Fruit fly (Drosophila melanogaster): ENCODE measurements around the gene CG12093.

CG12093 gene

dm6 chr3L:2799110-2799618 lies 25.4 kb upstream of the CG12093 start (continued):
- TF ChIP-seq CG3032 (tag; optimal IDR thresholded peaks at IDR 0.05) (peak; percentile 40), CG32006 (GFP tag; optimal IDR thresholded peaks at IDR 0.05) (peak; percentile 58), ss (GFP tag; optimal IDR thresholded peaks at IDR 0.05) (peak; percentile 60 to 79), eg (GFP tag; IDR thresholded peaks at IDR 0.05) (peak; percentile 71), CG8632 (GFP tag; optimal IDR thresholded peaks at IDR 0.05) (peak; percentile 39), CG9139 (GFP tag; optimal IDR thresholded peaks at IDR 0.05) (peak; percentile 54), net (GFP tag; optimal IDR thresholded peaks at IDR 0.05) (no peak), CG3919 (GFP tag; optimal IDR thresholded peaks at IDR 0.05) (peak; percentile 35), Ets96B (tag; optimal IDR thresholded peaks at IDR 0.05) (peak; percentile 45), CG11762 (GFP tag; optimal IDR thresholded peaks at IDR 0.05; ENCODE audit: insufficient read depth) (no peak), Gug (GFP tag; IDR thresholded peaks at IDR 0.05) (no peak), CG11294 (GFP tag; IDR thresholded peaks at IDR 0.05) (no peak; the same call in none of the 2 replicates), pdm3 (GFP tag; optimal IDR thresholded peaks at IDR 0.05) (peak; percentile 21), fd59A (GFP tag; optimal IDR thresholded peaks at IDR 0.05) (no peak), acj6 (GFP tag; optimal IDR thresholded peaks at IDR 0.05) (peak; percentile 7), CG8319 (GFP tag; optimal IDR thresholded peaks at IDR 0.05) (no peak), CG6276 (GFP tag; optimal IDR thresholded peaks at IDR 0.05) (peak; percentile 47), CG34406 (GFP tag; optimal IDR thresholded peaks at IDR 0.05) (peak; percentile 31), fkh (GFP tag; optimal IDR thresholded peaks at IDR 0.05) (peak; percentile 95), Hr38 (GFP tag; optimal IDR thresholded peaks at IDR 0.05) (no peak), Smox (GFP tag; optimal IDR thresholded peaks at IDR 0.05) (no peak), topi (GFP tag; optimal IDR thresholded peaks at IDR 0.05) (peak; percentile 4), vri (GFP tag; optimal IDR thresholded peaks at IDR 0.05) (peak; percentile 81), Hr39 (GFP tag; optimal IDR thresholded peaks at IDR 0.05) (peak; percentile 9), Sox14 (GFP tag; optimal IDR thresholded peaks at IDR 0.05) (peak; percentile 51), Blimp-1 (GFP tag; optimal IDR thresholded peaks at IDR 0.05) (peak; percentile 34)

- TF ChIP-seq Eip78C (GFP tag): peak; percentile 72
- peak; percentile 97 for TF ChIP-seq fkh (GFP tag; optimal IDR thresholded peaks at IDR 0.05)
- TF ChIP-seq CG7368 (GFP tag; optimal IDR thresholded peaks at IDR 0.05): no peak
- TF ChIP-seq vri (GFP tag; optimal IDR thresholded peaks at IDR 0.05): no peak
- TF ChIP-seq CG15336 (GFP tag; IDR thresholded peaks at IDR 0.05): no peak
- peak; percentile 27 for TF ChIP-seq Hr39 (GFP tag; optimal IDR thresholded peaks at IDR 0.05)
- TF ChIP-seq CG6276 (GFP tag; optimal IDR thresholded peaks at IDR 0.05): peak; percentile 38
- TF ChIP-seq CG8119 (GFP tag; IDR thresholded peaks at IDR 0.05): peak; percentile 20; the same call in 1 of the 3 replicates
- TF ChIP-seq Hr4 (GFP tag; optimal IDR thresholded peaks at IDR 0.05): peak; percentile 31
- TF ChIP-seq CG32006 (GFP tag; optimal IDR thresholded peaks at IDR 0.05): peak; percentile 2
- peak; percentile 22 for TF ChIP-seq CG31627 (GFP tag; optimal IDR thresholded peaks at IDR 0.05)
- no peak; the same call in 1 of the 2 replicates for TF ChIP-seq CG11294 (GFP tag; IDR thresholded peaks at IDR 0.05)
- TF ChIP-seq Gug (GFP tag; IDR thresholded peaks at IDR 0.05): peak; percentile 27; the same call in 1 of the 2 replicates
- peak; percentile 29; the same call in 2 of the 3 replicates for TF ChIP-seq CG6163 (GFP tag; IDR thresholded peaks at IDR 0.05)
- no peak for TF ChIP-seq lz (GFP tag; optimal IDR thresholded peaks at IDR 0.05)
- peak; percentile 18 for TF ChIP-seq net (GFP tag; optimal IDR thresholded peaks at IDR 0.05)
Measured at dm6 chr3L:2798463-2798993, 24.7 kb upstream of the CG12093 start.

- TF ChIP-seq CG3919 (GFP tag; optimal IDR thresholded peaks at IDR 0.05) (peak; percentile 73), CG11294 (GFP tag; IDR thresholded peaks at IDR 0.05) (no peak), dsx (GFP tag; optimal IDR thresholded peaks at IDR 0.05; ENCODE audit: poor library complexity, severe bottlenecking) (peak; percentile 8), net (GFP tag; optimal IDR thresholded peaks at IDR 0.05) (no peak), CG10631 (GFP tag; optimal IDR thresholded peaks at IDR 0.05) (no peak), Lpt (GFP tag; optimal IDR thresholded peaks at IDR 0.05) (no peak), Sox102F (GFP tag; optimal IDR thresholded peaks at IDR 0.05) (no peak), fd59A (GFP tag; optimal IDR thresholded peaks at IDR 0.05) (no peak), CG8119 (GFP tag; IDR thresholded peaks at IDR 0.05) (peak; percentile 39; the same call in 1 of the 3 replicates)
Measured at dm6 chr3L:2796242-2796641, 22.4 kb upstream of the CG12093 start.
